Worm (Caenorhabditis elegans) whole organism, L2 larva: ENCODE results near the gene dpf-2.

Experiments
- aly-2 ChIP-seq: fragments of 150-350 bp; optimal IDR thresholded peaks from 2 replicates; lab custom pipeline; 2014; ENCODE audit warnings: missing biosample characterization, missing genetic modification characterization
- ama-1 ChIP-seq: fragments of 150-350 bp; optimal IDR thresholded peaks from 2 replicates; lab custom pipeline; 2018; ENCODE audit warnings: inconsistent platforms
- elt-1 ChIP-seq: fragments of 150-350 bp; optimal IDR thresholded peaks from 2 replicates; lab custom pipeline; 2014; ENCODE audit warnings: missing biosample characterization, missing genetic modification characterization
- fos-1 ChIP-seq: fragments of 150-350 bp; optimal IDR thresholded peaks from 2 replicates; lab custom pipeline; 2014; ENCODE audit warnings: missing biosample characterization, missing genetic modification characterization
- lin-13 ChIP-seq: fragments of 150-350 bp; optimal IDR thresholded peaks from 2 replicates; lab custom pipeline; 2014; ENCODE audit warnings: missing biosample characterization, missing genetic modification reagents, missing genetic modification characterization
- lin-39 ChIP-seq: fragments of 150-350 bp; optimal IDR thresholded peaks from 2 replicates; lab custom pipeline; 2014; ENCODE audit warnings: missing biosample characterization, missing genetic modification reagents, missing genetic modification characterization
- mdl-1 ChIP-seq, 2 experiments: fragments of 150-350 bp in 1 of 2; sonication (generic microtip) in 1 of 2; optimal IDR thresholded peaks; 2 replicates each; lab custom pipeline; 2017; ENCODE audit warnings: missing biosample characterization in 2 of 2, missing genetic modification characterization in 2 of 2
- nhr-77 ChIP-seq: fragments of 150-350 bp; optimal IDR thresholded peaks from 2 replicates; lab custom pipeline; 2014; ENCODE audit warnings: missing biosample characterization, missing genetic modification characterization
- snpc-4 ChIP-seq: fragments of 150-350 bp; optimal IDR thresholded peaks from 2 replicates; lab custom pipeline; 2014; ENCODE audit warnings: missing biosample characterization, missing genetic modification characterization
- unc-39 ChIP-seq: fragments of 150-350 bp; optimal IDR thresholded peaks from 2 replicates; lab custom pipeline; 2014; ENCODE audit warnings: missing biosample characterization, missing genetic modification characterization
- ztf-11 ChIP-seq: sonication (generic microtip); optimal IDR thresholded peaks from 2 replicates; lab custom pipeline; 2017; ENCODE audit warnings: missing biosample characterization, missing genetic modification characterization
- ztf-4 ChIP-seq: fragments of 150-350 bp; optimal IDR thresholded peaks from 2 replicates; lab custom pipeline; 2014; ENCODE audit warnings: missing biosample characterization, missing genetic modification characterization

ce11 chrX:14849054-14849453 is 17.4 kb downstream of the dpf-2 start, which contains the start of gene acd-3:
- TF ChIP-seq aly-2 (tag; lab: Kevin White, UChicago): no peak
- TF ChIP-seq elt-1 (tag; lab: Kevin White, UChicago): no peak
- TF ChIP-seq ztf-4 (tag; lab: Kevin White, UChicago): no peak
- no peak for TF ChIP-seq unc-39
- TF ChIP-seq ama-1: no peak
- TF ChIP-seq ztf-11 (tag; lab: Kevin White, UChicago): no peak
- TF ChIP-seq snpc-4: no peak
- TF ChIP-seq mdl-1 (tag; optimal IDR thresholded peaks at IDR 0.05; lab: Kevin White, UChicago): no peak
- no peak for TF ChIP-seq nhr-77 (tag; lab: Kevin White, UChicago)
- no peak for TF ChIP-seq lin-13 (GFP tag; lab: Kevin White, UChicago)
- TF ChIP-seq fos-1 (tag; lab: Kevin White, UChicago): peak; percentile 50
- TF ChIP-seq lin-39 (tag; lab: Kevin White, UChicago): no peak
